Fruit fly (Drosophila melanogaster) whole organism, embryonic: Measurements from ENCODE around the gene CG11999.

ENCODE experiments used
- BEAF-32 ChIP-seq: fragments of 200-800 bp; sonication (Bioruptor generic); optimal IDR thresholded peaks from 3 replicates; lab custom pipeline; 2017; ENCODE audit warnings: missing biosample characterization, missing genetic modification characterization, mild to moderate bottlenecking, moderate library complexity, missing genetic modification reagents
- Blimp-1 ChIP-seq: fragments of 200-800 bp; sonication (Bioruptor generic); optimal IDR thresholded peaks from 3 replicates; lab custom pipeline; 2018; ENCODE audit warnings: missing biosample characterization, missing genetic modification characterization, mild to moderate bottlenecking, moderate library complexity, missing genetic modification reagents
- CG10979 ChIP-seq: fragments of 200-800 bp; sonication (Bioruptor generic); optimal IDR thresholded peaks from 2 replicates; lab custom pipeline; 2018; ENCODE audit warnings: missing biosample characterization, mild to moderate bottlenecking, missing genetic modification characterization, moderate library complexity
- CG12391 ChIP-seq: fragments of 200-800 bp; sonication (Bioruptor generic); optimal IDR thresholded peaks from 3 replicates; lab custom pipeline; 2018; ENCODE audit warnings: missing biosample characterization, mild to moderate bottlenecking, missing genetic modification characterization, moderate library complexity
- CG12659 ChIP-seq: fragments of 200-800 bp; sonication (Bioruptor generic); optimal IDR thresholded peaks from 3 replicates; lab custom pipeline; 2017; ENCODE audit warnings: mild to moderate bottlenecking, missing biosample characterization, missing genetic modification reagents, missing genetic modification characterization
- CG13775 ChIP-seq: fragments of 200-800 bp; sonication (Bioruptor generic); optimal IDR thresholded peaks from 3 replicates; lab custom pipeline; 2017; ENCODE audit warnings: missing biosample characterization, mild to moderate bottlenecking, missing genetic modification characterization
- CG15514 ChIP-seq: fragments of 200-800 bp; sonication (Bioruptor generic); optimal IDR thresholded peaks from 3 replicates; lab custom pipeline; 2017; ENCODE audit warnings: missing biosample characterization, missing genetic modification characterization, mild to moderate bottlenecking, moderate library complexity, missing genetic modification reagents
- CG17361 ChIP-seq: fragments of 200-800 bp; sonication (Bioruptor generic); IDR thresholded peaks from 3 replicates; pipeline ENCODE4 v1.3.6; 2022; ENCODE audit warnings: missing biosample characterization, missing genetic modification characterization
- CG1792 ChIP-seq: fragments of 200-800 bp; sonication (Bioruptor generic); optimal IDR thresholded peaks from 2 replicates; lab custom pipeline; 2016; ENCODE audit warnings: missing biosample characterization, missing genetic modification characterization
- CG18619 ChIP-seq: fragments of 200-800 bp; sonication (Bioruptor generic); optimal IDR thresholded peaks from 3 replicates; lab custom pipeline; 2017; ENCODE audit warnings: missing biosample characterization, mild to moderate bottlenecking, missing genetic modification characterization
- CG2678 ChIP-seq: fragments of 200-800 bp; sonication (Bioruptor generic); optimal IDR thresholded peaks from 3 replicates; lab custom pipeline; 2019; ENCODE audit warnings: missing biosample characterization, mild to moderate bottlenecking, missing genetic modification characterization, moderate library complexity
- CG2875 ChIP-seq: fragments of 200-800 bp; sonication (Bioruptor generic); optimal IDR thresholded peaks from 2 replicates; lab custom pipeline; 2017; ENCODE audit warnings: missing biosample characterization, mild to moderate bottlenecking, missing genetic modification characterization, missing genetic modification reagents
- CG32767 ChIP-seq: fragments of 200-800 bp; sonication (Bioruptor generic); IDR thresholded peaks from 2 replicates; pipeline ENCODE4 v1.3.6; 2022; ENCODE audit warnings: missing biosample characterization, missing genetic modification characterization
- CG34422 ChIP-seq: fragments of 200-800 bp; sonication (Bioruptor generic); IDR thresholded peaks from 3 replicates; pipeline ENCODE4 v1.3.6; 2022; ENCODE audit warnings: missing biosample characterization, missing genetic modification characterization
- CG4404 ChIP-seq: fragments of 200-800 bp; sonication (Bioruptor generic); IDR thresholded peaks from 2 replicates; pipeline ENCODE4 v1.3.6; 2022; ENCODE audit warnings: missing biosample characterization, missing genetic modification characterization
- CG4424 ChIP-seq: fragments of 200-800 bp; sonication (Bioruptor generic); optimal IDR thresholded peaks from 3 replicates; lab custom pipeline; 2016; ENCODE audit warnings: missing biosample characterization, missing genetic modification characterization
- CG8924 ChIP-seq: fragments of 200-800 bp; optimal IDR thresholded peaks from 3 replicates; lab custom pipeline; 2019; ENCODE audit warnings: missing biosample characterization, mild to moderate bottlenecking, missing genetic modification characterization, moderate library complexity
- CrebB ChIP-seq: fragments of 200-800 bp; sonication (Bioruptor generic); optimal IDR thresholded peaks from 3 replicates; lab custom pipeline; 2018; ENCODE audit warnings: missing biosample characterization, mild to moderate bottlenecking, missing genetic modification characterization
- Dad ChIP-seq: fragments of 200-800 bp; sonication (Bioruptor generic); optimal IDR thresholded peaks from 3 replicates; lab custom pipeline; 2016; ENCODE audit warnings: missing biosample characterization, missing genetic modification characterization
- Deaf1 ChIP-seq: fragments of 200-800 bp; optimal IDR thresholded peaks from 3 replicates; lab custom pipeline; 2019; ENCODE audit warnings: missing biosample characterization, mild to moderate bottlenecking, missing genetic modification characterization, moderate library complexity
- Drgx ChIP-seq: fragments of 200-800 bp; sonication (Bioruptor generic); IDR thresholded peaks from 2 replicates; pipeline ENCODE4 v1.3.6; 2022; ENCODE audit warnings: missing biosample characterization, missing genetic modification characterization
- Ets65A ChIP-seq: fragments of 200-800 bp; sonication (Bioruptor generic); peaks from one replicate; lab custom pipeline; 2016; ENCODE audit warnings: missing biosample characterization, missing genetic modification characterization
- Hr3 ChIP-seq: fragments of 200-800 bp; sonication (Bioruptor generic); optimal IDR thresholded peaks from 3 replicates; lab custom pipeline; 2016; ENCODE audit warnings: missing biosample characterization, missing genetic modification characterization
- Hsf ChIP-seq: fragments of 200-800 bp; sonication (Bioruptor generic); optimal IDR thresholded peaks from 3 replicates; lab custom pipeline; 2016; ENCODE audit warnings: missing biosample characterization, missing genetic modification characterization
- Neu2 ChIP-seq: fragments of 200-800 bp; sonication (Bioruptor generic); optimal IDR thresholded peaks from 3 replicates; lab custom pipeline; 2016; ENCODE audit warnings: missing biosample characterization, missing genetic modification characterization, borderline replicate concordance
- Nf-YB ChIP-seq: fragments of 200-800 bp; sonication (Bioruptor generic); optimal IDR thresholded peaks from 3 replicates; lab custom pipeline; 2019; ENCODE audit warnings: missing biosample characterization, mild to moderate bottlenecking, missing genetic modification characterization, moderate library complexity
- bsh ChIP-seq, 2 experiments: fragments of 200-800 bp; sonication (Bioruptor generic); optimal IDR thresholded peaks; 2 replicates each; lab custom pipeline; 2017 to 2018; ENCODE audit warnings: mild to moderate bottlenecking in 2 of 2, missing biosample characterization in 2 of 2, missing genetic modification characterization in 2 of 2, moderate library complexity in 1 of 2
- chinmo ChIP-seq: fragments of 200-800 bp; sonication (Bioruptor generic); IDR thresholded peaks from 4 replicates; pipeline ENCODE4 v1.3.6; 2022; ENCODE audit warnings: missing biosample characterization, missing genetic modification characterization; ENCODE audit not compliant: partially characterized antibody
- dm ChIP-seq: fragments of 200-800 bp; sonication (Bioruptor generic); optimal IDR thresholded peaks from 3 replicates; lab custom pipeline; 2016; ENCODE audit warnings: missing biosample characterization, missing genetic modification characterization
- en ChIP-seq: fragments of 200-800 bp; sonication (Bioruptor generic); optimal IDR thresholded peaks from 2 replicates; lab custom pipeline; 2016; ENCODE audit warnings: missing biosample characterization, missing genetic modification characterization
- grau ChIP-seq: fragments of 200-800 bp; optimal IDR thresholded peaks from 3 replicates; lab custom pipeline; 2019; ENCODE audit warnings: missing biosample characterization, mild to moderate bottlenecking, missing genetic modification characterization, moderate library complexity
- kni ChIP-seq: fragments of 200-800 bp; sonication (Bioruptor generic); optimal IDR thresholded peaks from 3 replicates; lab custom pipeline; 2017; ENCODE audit warnings: mild to moderate bottlenecking, missing biosample characterization, missing genetic modification reagents, missing genetic modification characterization
- lab ChIP-seq: fragments of 200-800 bp; sonication (Bioruptor generic); optimal IDR thresholded peaks from 3 replicates; lab custom pipeline; 2017; ENCODE audit warnings: missing biosample characterization, missing genetic modification characterization, mild to moderate bottlenecking, moderate library complexity, missing genetic modification reagents
- nmo ChIP-seq: fragments of 200-800 bp; sonication (Bioruptor generic); optimal IDR thresholded peaks from 2 replicates; lab custom pipeline; 2018; ENCODE audit warnings: missing biosample characterization, mild to moderate bottlenecking, missing genetic modification characterization, moderate library complexity
- otp ChIP-seq: fragments of 200-800 bp; sonication (Bioruptor generic); IDR thresholded peaks from 3 replicates; pipeline ENCODE4, ENCODE4 v1.3.6; 2022; ENCODE audit warnings: missing biosample characterization, missing genetic modification characterization
- pnt ChIP-seq: fragments of 200-800 bp; sonication (Bioruptor generic); optimal IDR thresholded peaks from 3 replicates; lab custom pipeline; 2016; ENCODE audit warnings: missing biosample characterization, missing genetic modification characterization
- pros ChIP-seq: fragments of 200-800 bp; sonication (Bioruptor generic); optimal IDR thresholded peaks from 3 replicates; lab custom pipeline; 2019; ENCODE audit warnings: missing biosample characterization, mild to moderate bottlenecking, missing genetic modification characterization, moderate library complexity
- pzg ChIP-seq: fragments of 200-800 bp; sonication (Bioruptor generic); optimal IDR thresholded peaks from 3 replicates; lab custom pipeline; 2018; ENCODE audit warnings: missing biosample characterization, mild to moderate bottlenecking, missing genetic modification characterization, moderate library complexity
- schlank ChIP-seq: fragments of 200-800 bp; sonication (Bioruptor generic); optimal IDR thresholded peaks from 2 replicates; lab custom pipeline; 2018; ENCODE audit warnings: missing biosample characterization, mild to moderate bottlenecking, missing genetic modification characterization
- sens ChIP-seq: fragments of 200-800 bp; sonication (Bioruptor generic); peaks from one replicate; lab custom pipeline; 2016; ENCODE audit warnings: missing biosample characterization, missing genetic modification characterization
- yki ChIP-seq: fragments of >200 bp; optimal IDR thresholded peaks from 3 replicates; lab custom pipeline; 2018

CG11999 gene

dm6 chr3R:5354373-5355134 is at the start of gene CG11999, which contains the start of gene CG1161 (continued):
- TF ChIP-seq pzg (GFP tag; lab: Kevin White, UChicago) (peak; percentile 33), CG12391 (peak; percentile 64), lab (GFP tag; lab: Kevin White, UChicago) (no peak), CG15514 (GFP tag; lab: Kevin White, UChicago) (peak; percentile 99), CG1792 (GFP tag; lab: Kevin White, UChicago) (no peak), Ets65A (GFP tag; lab: Kevin White, UChicago) (no peak), Hr3 (GFP tag; lab: Kevin White, UChicago) (peak; percentile 36), BEAF-32 (GFP tag; lab: Kevin White, UChicago) (peak; percentile 36), CG17361 (GFP tag; lab: Robert Waterston, UW) (peak; percentile 60; the same call in 2 of the 3 replicates), CG34422 (GFP tag; lab: Robert Waterston, UW) (0 out of 3 replicates have a peak, but pooled peaks have one; percentile 24), CG18619 (GFP tag; lab: Kevin White, UChicago) (no peak), Nf-YB (peak; percentile 90), grau (tag; lab: Kevin White, UChicago) (peak; percentile 18), yki (lab: Kevin White, UChicago) (no peak), CG4424 (GFP tag; lab: Kevin White, UChicago) (peak; percentile 22), dm (GFP tag; lab: Kevin White, UChicago) (no peak), sens (GFP tag; lab: Kevin White, UChicago) (peak; percentile 82), CrebB (no peak), CG4404 (no peak), CG32767 (GFP tag; lab: Robert Waterston, UW) (0 out of 2 replicates have a peak, but pooled peaks have one; percentile 12), CG2678 (tag; lab: Kevin White, UChicago) (no peak), CG13775 (GFP tag; lab: Kevin White, UChicago) (peak; percentile 10), pnt (GFP tag; lab: Kevin White, UChicago) (no peak), CG8924 (tag; lab: Kevin White, UChicago) (peak; percentile 46), CG2875 (GFP tag; lab: Kevin White, UChicago) (no peak), schlank (no peak), Dad (GFP tag; lab: Kevin White, UChicago) (no peak), nmo (GFP tag; lab: Kevin White, UChicago) (peak; percentile 55), bsh (GFP tag; optimal IDR thresholded peaks at IDR 0.05; lab: Kevin White, UChicago) (no peak), Hsf (GFP tag; lab: Kevin White, UChicago) (peak; percentile 41), CG10979 (no peak), CG12659 (GFP tag; lab: Kevin White, UChicago) (peak; percentile 52)

dm6 chr3R:5403963-5404362 is 49.4 kb upstream of the CG11999 start, which contains the start of gene CG2663:
TSS of gene CG2663 (minus strand) at chr3R:5404135.
- no peak for TF ChIP-seq en (GFP tag; lab: Kevin White, UChicago)
- TF ChIP-seq kni (GFP tag; lab: Kevin White, UChicago), result peak; percentile 0
- TF ChIP-seq chinmo, result 0 out of 4 replicates have a peak, but pooled peaks have one; percentile 20
- TF ChIP-seq pros, result peak; percentile 4
- no peak for TF ChIP-seq Drgx (GFP tag; lab: Robert Waterston, UW)
- TF ChIP-seq otp, result no peak
- peak; percentile 92 for TF ChIP-seq Deaf1 (tag; lab: Kevin White, UChicago)
- TF ChIP-seq Blimp-1 (GFP tag; lab: Kevin White, UChicago), result peak; percentile 25
- peak; percentile 10 for TF ChIP-seq Neu2 (GFP tag; lab: Kevin White, UChicago)
